Fruit fly (Drosophila melanogaster): Measurements from ENCODE around the gene Sfp24F.

The Sfp24F gene

dm6 chr2L:4403013-4403604 is 38.8 kb downstream of the Sfp24F start, which contains the start of gene Dim1 (continued):
- TF ChIP-seq Opbp (GFP tag; IDR thresholded peaks at IDR 0.05; ENCODE audit: partially characterized antibody): peak; percentile 74
- no peak for TF ChIP-seq TFAM (GFP tag; optimal IDR thresholded peaks at IDR 0.05)
- TF ChIP-seq CG4282 (GFP tag; optimal IDR thresholded peaks at IDR 0.05): no peak
- TF ChIP-seq Vsx1 (GFP tag; optimal IDR thresholded peaks at IDR 0.05): no peak
- no peak for TF ChIP-seq psq (GFP tag; optimal IDR thresholded peaks at IDR 0.05)
- TF ChIP-seq Fer2 (tag; optimal IDR thresholded peaks at IDR 0.05): no peak
- no peak for TF ChIP-seq gcm (GFP tag; optimal IDR thresholded peaks at IDR 0.05)
- no peak for TF ChIP-seq CG3407 (GFP tag; optimal IDR thresholded peaks at IDR 0.05)
- TF ChIP-seq knrl (GFP tag; IDR thresholded peaks at IDR 0.05; ENCODE audit: partially characterized antibody): peak; percentile 61
- peak; percentile 53; the same call in 1 of the 2 replicates for TF ChIP-seq Rfx (GFP tag; IDR thresholded peaks at IDR 0.05)
- TF ChIP-seq vfl (GFP tag; optimal IDR thresholded peaks at IDR 0.05): no peak
- TF ChIP-seq lmd (GFP tag; IDR thresholded peaks at IDR 0.05): no peak
- no peak for TF ChIP-seq Xrp1 (GFP tag; IDR thresholded peaks at IDR 0.05)
- TF ChIP-seq CG11093 (GFP tag; IDR thresholded peaks at IDR 0.05): no peak
- TF ChIP-seq CG11504 (tag; optimal IDR thresholded peaks at IDR 0.05): no peak
- TF ChIP-seq cad (GFP tag; optimal IDR thresholded peaks at IDR 0.05): no peak
- TF ChIP-seq CG15073 (GFP tag; optimal IDR thresholded peaks at IDR 0.05): no peak
- peak; percentile 72 for TF ChIP-seq Scr (GFP tag; IDR thresholded peaks at IDR 0.05; ENCODE audit: partially characterized antibody)
- no peak for TF ChIP-seq CG14441 (GFP tag; IDR thresholded peaks at IDR 0.05)
- peak; percentile 4 for TF ChIP-seq Mes4 (GFP tag; optimal IDR thresholded peaks at IDR 0.05)
- no peak for TF ChIP-seq Adf1 (GFP tag; IDR thresholded peaks at IDR 0.05)
- TF ChIP-seq mirr (GFP tag; optimal IDR thresholded peaks at IDR 0.05): no peak
- TF ChIP-seq sisA (GFP tag; IDR thresholded peaks at IDR 0.05): no peak
- TF ChIP-seq Deaf1 (tag; optimal IDR thresholded peaks at IDR 0.05): no peak
- peak; percentile 78; the same call in 1 of the 4 replicates for TF ChIP-seq chinmo (GFP tag; IDR thresholded peaks at IDR 0.05; ENCODE audit: partially characterized antibody)
- peak; percentile 40 for TF ChIP-seq CG9727 (GFP tag; optimal IDR thresholded peaks at IDR 0.05)
- no peak for TF ChIP-seq dmrt11E (tag; optimal IDR thresholded peaks at IDR 0.05)
- no peak for TF ChIP-seq slbo (GFP tag; IDR thresholded peaks at IDR 0.05)
- TF ChIP-seq HLH4C (GFP tag; IDR thresholded peaks at IDR 0.05; ENCODE audit: partially characterized antibody): peak; percentile 78
- no peak for TF ChIP-seq CG3065 (GFP tag; optimal IDR thresholded peaks at IDR 0.05)
- peak; percentile 17 for TF ChIP-seq p53 (GFP tag; optimal IDR thresholded peaks at IDR 0.05)
- TF ChIP-seq CG18262 (tag; optimal IDR thresholded peaks at IDR 0.05): no peak
- TF ChIP-seq vnd (GFP tag; IDR thresholded peaks at IDR 0.05; ENCODE audit: partially characterized antibody): peak; percentile 68
- TF ChIP-seq CG3281 (GFP tag; optimal IDR thresholded peaks at IDR 0.05): no peak
- TF ChIP-seq CG10274 (GFP tag; optimal IDR thresholded peaks at IDR 0.05): no peak
- no peak for TF ChIP-seq CG13894 (tag; optimal IDR thresholded peaks at IDR 0.05)
- TF ChIP-seq grn (GFP tag; optimal IDR thresholded peaks at IDR 0.05): no peak
- no peak for TF ChIP-seq ro (GFP tag; IDR thresholded peaks at IDR 0.05)
- no peak for TF ChIP-seq lab (GFP tag; optimal IDR thresholded peaks at IDR 0.05)
- no peak for TF ChIP-seq org-1 (GFP tag; optimal IDR thresholded peaks at IDR 0.05)
- TF ChIP-seq Dip3 (GFP tag; optimal IDR thresholded peaks at IDR 0.05): no peak
- TF ChIP-seq zfh2 (GFP tag; optimal IDR thresholded peaks at IDR 0.05): no peak
- no peak for TF ChIP-seq so (GFP tag; IDR thresholded peaks at IDR 0.05)
- no peak for TF ChIP-seq Ssrp (tag; optimal IDR thresholded peaks at IDR 0.05)
- TF ChIP-seq Mrtf (GFP tag; IDR thresholded peaks at IDR 0.05): no peak
- no peak for TF ChIP-seq repo (GFP tag; optimal IDR thresholded peaks at IDR 0.05)
- TF ChIP-seq CG31441 (GFP tag; IDR thresholded peaks at IDR 0.05): no peak
- no peak for TF ChIP-seq CG2199 (GFP tag; IDR thresholded peaks at IDR 0.05)
- TF ChIP-seq unc-4 (GFP tag; IDR thresholded peaks at IDR 0.05; ENCODE audit: partially characterized antibody): peak; percentile 75
- TF ChIP-seq ATbp (GFP tag; optimal IDR thresholded peaks at IDR 0.05): no peak
- no peak for TF ChIP-seq fru (optimal IDR thresholded peaks at IDR 0.05)

All from whole organism, embryonic.